Worm (Caenorhabditis elegans) whole organism, early embryonic: ENCODE measurements around the gene F46C3.2.

Source experiments
- B0310.2 ChIP-seq: sonication (generic microtip); optimal IDR thresholded peaks from 2 replicates; lab custom pipeline; 2016; ENCODE audit warnings: mild to moderate bottlenecking, missing genetic modification characterization, missing compliant biosample characterization
- F13C5.2 ChIP-seq: sonication (generic microtip); optimal IDR thresholded peaks from 2 replicates; lab custom pipeline; 2017; ENCODE audit warnings: mild to moderate bottlenecking, missing genetic modification characterization, inconsistent platforms, missing compliant biosample characterization
- aly-1 ChIP-seq: sonication (generic microtip); optimal IDR thresholded peaks from 2 replicates; lab custom pipeline; 2016; ENCODE audit warnings: missing genetic modification characterization, missing compliant biosample characterization
- ama-1 ChIP-seq: fragments of 150-350 bp; optimal IDR thresholded peaks from 2 replicates; lab custom pipeline; 2014
- ceh-13 ChIP-seq: fragments of 200-800 bp; sonication (Bioruptor generic); optimal IDR thresholded peaks from 2 replicates; lab custom pipeline; 2018; ENCODE audit warnings: mild to moderate bottlenecking, missing genetic modification characterization, missing compliant biosample characterization
- ceh-36 ChIP-seq: sonication (generic microtip); optimal IDR thresholded peaks from 2 replicates; lab custom pipeline; 2016; ENCODE audit warnings: missing genetic modification characterization, inconsistent platforms, missing compliant biosample characterization
- ets-7 ChIP-seq: sonication (generic microtip); optimal IDR thresholded peaks from 2 replicates; lab custom pipeline; 2016; ENCODE audit warnings: missing genotype, missing genetic modification characterization, missing compliant biosample characterization
- flt-1 ChIP-seq: fragments of 200-800 bp; sonication (Bioruptor generic); IDR thresholded peaks from 2 replicates; pipeline ENCODE4 v1.3.6; 2022; ENCODE audit warnings: missing genetic modification characterization, missing compliant biosample characterization
- hmbx-1 ChIP-seq: sonication (generic microtip); optimal IDR thresholded peaks from 2 replicates; lab custom pipeline; 2016; ENCODE audit warnings: mild to moderate bottlenecking, missing genetic modification characterization, missing compliant biosample characterization
- hmg-4 ChIP-seq: fragments of 200-800 bp; sonication (Bioruptor generic); optimal IDR thresholded peaks from 2 replicates; lab custom pipeline; 2018; ENCODE audit warnings: mild to moderate bottlenecking, missing genetic modification characterization, missing compliant biosample characterization
- hnd-1 ChIP-seq: sonication (generic microtip); optimal IDR thresholded peaks from 2 replicates; lab custom pipeline; 2016; ENCODE audit warnings: missing genetic modification characterization, missing compliant biosample characterization
- pes-1 ChIP-seq: fragments of 200-800 bp; sonication (Bioruptor generic); IDR thresholded peaks from 2 replicates; pipeline ENCODE4 v1.3.6; 2022; ENCODE audit warnings: missing genetic modification reagents, missing genetic modification characterization, missing compliant biosample characterization
- scrt-1 ChIP-seq: fragments of 200-800 bp; sonication (Bioruptor generic); IDR thresholded peaks from 2 replicates; pipeline ENCODE4 v1.3.6; 2022; ENCODE audit warnings: missing genetic modification characterization, missing compliant biosample characterization
- sea-1 ChIP-seq: fragments of 200-800 bp; sonication (Bioruptor generic); conservative IDR thresholded peaks from 2 replicates; pipeline ENCODE4 v1.3.6; 2022; ENCODE audit warnings: missing genetic modification characterization, missing compliant biosample characterization
- tbx-11 ChIP-seq: fragments of 200-800 bp; sonication (Bioruptor generic); IDR thresholded peaks from 2 replicates; pipeline ENCODE4 v1.3.6; 2022; ENCODE audit warnings: missing genetic modification characterization, missing compliant biosample characterization
- tbx-37 ChIP-seq: fragments of 200-800 bp; sonication (Bioruptor generic); conservative IDR thresholded peaks from 2 replicates; pipeline ENCODE4 v1.3.6; 2022; ENCODE audit warnings: missing genetic modification reagents, missing genetic modification characterization, missing compliant biosample characterization
- tra-4 ChIP-seq: sonication (generic microtip); optimal IDR thresholded peaks from 2 replicates; lab custom pipeline; 2017; ENCODE audit warnings: missing genetic modification characterization, missing compliant biosample characterization

F46C3.2 gene

ce11 chrX:11367087-11367486 is 51.5 kb downstream of the F46C3.2 start:
- TF ChIP-seq ceh-36 (no peak), scrt-1 (GFP tag; lab: Robert Waterston, UW) (no peak), ceh-13 (no peak), hmg-4 (GFP tag; lab: Kevin White, UChicago) (no peak), flt-1 (GFP tag; lab: Robert Waterston, UW) (no peak), hmbx-1 (tag; lab: Kevin White, UChicago) (no peak), sea-1 (GFP tag; lab: Robert Waterston, UW) (no peak), aly-1 (no peak), pes-1 (no peak), hnd-1 (no peak), ama-1 (lab: Kevin White, UChicago) (no peak), tra-4 (tag; lab: Kevin White, UChicago) (no peak), tbx-37 (GFP tag; lab: Robert Waterston, UW) (no peak), B0310.2 (no peak), tbx-11 (GFP tag; lab: Robert Waterston, UW) (no peak), F13C5.2 (no peak), ets-7 (tag; lab: Kevin White, UChicago) (no peak)
